Fruit fly (Drosophila melanogaster) whole organism, embryonic: ENCODE data around the gene CG6048.
A peak's percentile ranks its signal among the peaks of the same experiment; 100 is the strongest.

ENCODE experiments used
- ATbp ChIP-seq: fragments of 200-800 bp; sonication (Bioruptor generic); optimal IDR thresholded peaks from 2 replicates; lab custom pipeline; 2017; ENCODE audit warnings: missing biosample characterization, mild to moderate bottlenecking, missing genetic modification characterization, missing genetic modification reagents
- Blimp-1 ChIP-seq: fragments of 200-800 bp; sonication (Bioruptor generic); optimal IDR thresholded peaks from 3 replicates; lab custom pipeline; 2018; ENCODE audit warnings: missing biosample characterization, missing genetic modification characterization, mild to moderate bottlenecking, moderate library complexity, missing genetic modification reagents
- C15 ChIP-seq: fragments of 200-800 bp; sonication (Bioruptor generic); IDR thresholded peaks from 3 replicates; pipeline ENCODE4 v1.3.6; 2022; ENCODE audit warnings: missing biosample characterization, missing genetic modification characterization
- CG10462 ChIP-seq: fragments of 200-800 bp; sonication (Bioruptor generic); optimal IDR thresholded peaks from 2 replicates; lab custom pipeline; 2016; ENCODE audit warnings: missing biosample characterization, missing genetic modification characterization
- CG11504 ChIP-seq: fragments of 200-800 bp; sonication (Bioruptor generic); optimal IDR thresholded peaks from 3 replicates; lab custom pipeline; 2019; ENCODE audit warnings: missing biosample characterization, mild to moderate bottlenecking, missing genetic modification characterization, moderate library complexity
- CG12104 ChIP-seq: fragments of 200-800 bp; sonication (Bioruptor generic); optimal IDR thresholded peaks from 3 replicates; lab custom pipeline; 2016; ENCODE audit warnings: missing biosample characterization, missing genetic modification characterization
- CG12299 ChIP-seq: fragments of 200-800 bp; sonication (Bioruptor generic); optimal IDR thresholded peaks from 2 replicates; lab custom pipeline; 2018; ENCODE audit warnings: missing biosample characterization, mild to moderate bottlenecking, missing genetic modification characterization
- CG1603 ChIP-seq: fragments of 200-800 bp; sonication (Bioruptor generic); optimal IDR thresholded peaks from 2 replicates; lab custom pipeline; 2019; ENCODE audit warnings: missing biosample characterization, mild to moderate bottlenecking, missing genetic modification characterization, moderate library complexity
- CG17361 ChIP-seq: fragments of 200-800 bp; sonication (Bioruptor generic); IDR thresholded peaks from 3 replicates; pipeline ENCODE4 v1.3.6; 2022; ENCODE audit warnings: missing biosample characterization, missing genetic modification characterization
- CG18262 ChIP-seq: fragments of 200-800 bp; optimal IDR thresholded peaks from 3 replicates; lab custom pipeline; 2019; ENCODE audit warnings: missing biosample characterization, mild to moderate bottlenecking, missing genetic modification characterization, moderate library complexity
- CG2199 ChIP-seq: fragments of 200-800 bp; sonication (Bioruptor generic); IDR thresholded peaks from 3 replicates; pipeline ENCODE4 v1.3.6; 2022; ENCODE audit warnings: missing biosample characterization, missing genetic modification characterization
- CG2712 ChIP-seq: fragments of 200-800 bp; optimal IDR thresholded peaks from 3 replicates; lab custom pipeline; 2019; ENCODE audit warnings: missing biosample characterization, mild to moderate bottlenecking, missing genetic modification characterization, moderate library complexity
- CG4360 ChIP-seq: fragments of 200-800 bp; sonication (Bioruptor generic); IDR thresholded peaks from 2 replicates; pipeline ENCODE4 v1.3.6; 2022; ENCODE audit warnings: missing biosample characterization, missing genetic modification characterization
- CG6689 ChIP-seq: fragments of 200-800 bp; sonication (Bioruptor generic); IDR thresholded peaks from 2 replicates; pipeline ENCODE4 v1.3.6; 2022; ENCODE audit warnings: missing biosample characterization, missing genetic modification characterization
- CG6791 ChIP-seq: fragments of 200-800 bp; sonication (Bioruptor generic); IDR thresholded peaks from 3 replicates; pipeline ENCODE4 v1.3.6; 2022; ENCODE audit warnings: missing biosample characterization, missing genetic modification characterization; ENCODE audit not compliant: partially characterized antibody
- CG7839 ChIP-seq: fragments of 200-800 bp; sonication (Bioruptor generic); optimal IDR thresholded peaks from 3 replicates; lab custom pipeline; 2018; ENCODE audit warnings: missing biosample characterization, mild to moderate bottlenecking, missing genetic modification characterization, moderate library complexity
- CG8388 ChIP-seq: fragments of 200-800 bp; sonication (Bioruptor generic); optimal IDR thresholded peaks from 2 replicates; lab custom pipeline; 2019; ENCODE audit warnings: missing biosample characterization, mild to moderate bottlenecking, missing genetic modification characterization, moderate library complexity
- CHES-1-like ChIP-seq: fragments of 200-800 bp; sonication (Bioruptor generic); optimal IDR thresholded peaks from 2 replicates; lab custom pipeline; 2016; ENCODE audit warnings: missing biosample characterization, missing genetic modification characterization
- CoRest ChIP-seq: fragments of 200-800 bp; sonication (Bioruptor generic); optimal IDR thresholded peaks from 3 replicates; lab custom pipeline; 2018; ENCODE audit warnings: missing biosample characterization, mild to moderate bottlenecking, missing genetic modification characterization, moderate library complexity
- Dbx ChIP-seq: fragments of 200-800 bp; sonication (Bioruptor generic); IDR thresholded peaks from 3 replicates; pipeline ENCODE4 v1.3.6; 2022; ENCODE audit warnings: missing biosample characterization, missing genetic modification characterization
- E2f1 ChIP-seq: fragments of 200-800 bp; sonication (Bioruptor generic); IDR thresholded peaks from 2 replicates; pipeline ENCODE4 v1.3.6; 2022; ENCODE audit warnings: missing biosample characterization, missing genetic modification characterization
- Eip74EF ChIP-seq, 2 experiments: fragments of 200-800 bp in 1 of 2; fragments of >200 bp in 1 of 2; sonication (Bioruptor generic) in 1 of 2; optimal IDR thresholded peaks; 2 replicates each; lab custom pipeline; 2017 to 2019; ENCODE audit warnings: missing biosample characterization in 2 of 2, missing genetic modification characterization in 2 of 2, mild to moderate bottlenecking in 1 of 2, moderate library complexity in 1 of 2
- Ets97D ChIP-seq: fragments of 200-800 bp; sonication (Bioruptor generic); optimal IDR thresholded peaks from 3 replicates; lab custom pipeline; 2016; ENCODE audit warnings: missing biosample characterization, missing genetic modification characterization
- Ptx1 ChIP-seq: fragments of 200-800 bp; sonication (Bioruptor generic); IDR thresholded peaks from 2 replicates; pipeline ENCODE4 v1.3.6; 2022; ENCODE audit warnings: missing biosample characterization, missing genetic modification characterization
- Side ChIP-seq: fragments of 200-800 bp; sonication (Bioruptor generic); optimal IDR thresholded peaks from 2 replicates; lab custom pipeline; 2016; ENCODE audit warnings: missing biosample characterization, missing genetic modification characterization
- Tbp ChIP-seq: fragments of >200 bp; optimal IDR thresholded peaks from 2 replicates; lab custom pipeline; 2018; ENCODE audit warnings: missing biosample characterization, missing genetic modification characterization
- Vsx1 ChIP-seq: fragments of 200-800 bp; sonication (Bioruptor generic); optimal IDR thresholded peaks from 2 replicates; lab custom pipeline; 2017; ENCODE audit warnings: missing biosample characterization, mild to moderate bottlenecking, missing genetic modification characterization, missing genetic modification reagents
- Xrp1 ChIP-seq: fragments of 200-800 bp; sonication (Bioruptor generic); IDR thresholded peaks from 2 replicates; pipeline ENCODE4 v1.3.6; 2022; ENCODE audit warnings: missing biosample characterization, missing genetic modification characterization
- aop ChIP-seq: fragments of 200-800 bp; sonication (Bioruptor generic); IDR thresholded peaks from 2 replicates; pipeline ENCODE4 v1.3.6; 2022; ENCODE audit warnings: missing biosample characterization, missing genetic modification characterization
- bab2 ChIP-seq: fragments of 200-800 bp; sonication (Bioruptor generic); optimal IDR thresholded peaks from 2 replicates; lab custom pipeline; 2016; ENCODE audit warnings: missing biosample characterization, missing genetic modification characterization
- bigmax ChIP-seq: fragments of 200-800 bp; sonication (Bioruptor generic); optimal IDR thresholded peaks from 2 replicates; lab custom pipeline; 2018; ENCODE audit warnings: missing biosample characterization, mild to moderate bottlenecking, missing genetic modification characterization
- caup ChIP-seq: fragments of 200-800 bp; sonication (Bioruptor generic); optimal IDR thresholded peaks from 3 replicates; lab custom pipeline; 2017; ENCODE audit warnings: missing biosample characterization, mild to moderate bottlenecking, missing genetic modification characterization, moderate library complexity; ENCODE audit not compliant: severe bottlenecking
- danr ChIP-seq: fragments of 200-800 bp; sonication (Bioruptor generic); IDR thresholded peaks from 2 replicates; pipeline ENCODE4 v1.3.6; 2022; ENCODE audit warnings: missing biosample characterization, missing genetic modification characterization
- disco-r ChIP-seq: fragments of 200-800 bp; sonication (Bioruptor generic); optimal IDR thresholded peaks from 2 replicates; lab custom pipeline; 2016; ENCODE audit warnings: missing biosample characterization, missing genetic modification characterization
- dmrt99B ChIP-seq: fragments of 200-800 bp; sonication (Bioruptor generic); optimal IDR thresholded peaks from 2 replicates; lab custom pipeline; 2018; ENCODE audit warnings: missing biosample characterization, mild to moderate bottlenecking, missing genetic modification characterization, moderate library complexity
- dpn ChIP-seq, 2 experiments: fragments of 200-800 bp; sonication (Bioruptor generic); optimal IDR thresholded peaks; 3 replicates each; lab custom pipeline; 2016; ENCODE audit warnings: missing biosample characterization in 2 of 2, missing genetic modification characterization in 2 of 2
- eve ChIP-seq, 2 experiments: fragments of >200 bp; optimal IDR thresholded peaks; 2 replicates each; lab custom pipeline; 2017; ENCODE audit warnings: missing biosample characterization in 2 of 2, missing genetic modification characterization in 2 of 2
- ewg ChIP-seq: fragments of 200-800 bp; sonication (Bioruptor generic); optimal IDR thresholded peaks from 3 replicates; lab custom pipeline; 2017; ENCODE audit warnings: mild to moderate bottlenecking, missing biosample characterization, missing genetic modification reagents, missing genetic modification characterization
- gem ChIP-seq: fragments of 200-800 bp; sonication (Bioruptor generic); optimal IDR thresholded peaks from 2 replicates; lab custom pipeline; 2019; ENCODE audit warnings: missing biosample characterization, mild to moderate bottlenecking, missing genetic modification characterization, moderate library complexity
- ham ChIP-seq: fragments of 200-800 bp; sonication (Bioruptor generic); IDR thresholded peaks from 2 replicates; pipeline ENCODE4 v1.3.6; 2022; ENCODE audit warnings: missing biosample characterization, missing genetic modification characterization
- lola ChIP-seq, 3 experiments: fragments of >200 bp in 2 of 3; fragments of 200-800 bp in 1 of 3; sonication (Bioruptor generic) in 1 of 3; optimal IDR thresholded peaks; 2 replicates each; lab custom pipeline; 2017 to 2019; ENCODE audit warnings: missing biosample characterization in 3 of 3, missing genetic modification characterization in 3 of 3, mild to moderate bottlenecking in 1 of 3, moderate library complexity in 1 of 3
- pb ChIP-seq: fragments of 200-800 bp; sonication (Bioruptor generic); optimal IDR thresholded peaks from 3 replicates; lab custom pipeline; 2016; ENCODE audit warnings: missing biosample characterization, missing genetic modification characterization
- pfk ChIP-seq: fragments of 200-800 bp; sonication (Bioruptor generic); optimal IDR thresholded peaks from 2 replicates; lab custom pipeline; 2018; ENCODE audit warnings: missing biosample characterization, mild to moderate bottlenecking, missing genetic modification characterization, moderate library complexity
- pnt ChIP-seq: fragments of 200-800 bp; sonication (Bioruptor generic); optimal IDR thresholded peaks from 3 replicates; lab custom pipeline; 2016; ENCODE audit warnings: missing biosample characterization, missing genetic modification characterization
- row ChIP-seq: fragments of 200-800 bp; sonication (Bioruptor generic); IDR thresholded peaks from 3 replicates; pipeline ENCODE4 v1.3.6; 2022; ENCODE audit warnings: missing biosample characterization, missing genetic modification characterization
- run ChIP-seq: fragments of 200-800 bp; sonication (Bioruptor generic); optimal IDR thresholded peaks from 3 replicates; lab custom pipeline; 2018; ENCODE audit warnings: missing biosample characterization, mild to moderate bottlenecking, missing genetic modification characterization
- sr ChIP-seq: fragments of 200-800 bp; sonication (Bioruptor generic); IDR thresholded peaks from 3 replicates; pipeline ENCODE4 v1.3.6; 2022; ENCODE audit warnings: missing biosample characterization, missing genetic modification characterization
- trem ChIP-seq: fragments of 200-800 bp; optimal IDR thresholded peaks from 3 replicates; lab custom pipeline; 2019; ENCODE audit warnings: missing biosample characterization, mild to moderate bottlenecking, missing genetic modification characterization, moderate library complexity
- usp ChIP-seq: fragments of >200 bp; optimal IDR thresholded peaks from 2 replicates; lab custom pipeline; 2017; ENCODE audit warnings: missing biosample characterization, missing genetic modification characterization
- vvl ChIP-seq: fragments of 200-800 bp; sonication (Bioruptor generic); IDR thresholded peaks from 2 replicates; pipeline ENCODE4 v1.3.6; 2022; ENCODE audit warnings: missing biosample characterization, missing genetic modification characterization
- wor ChIP-seq: fragments of 200-800 bp; sonication (Bioruptor generic); IDR thresholded peaks from 2 replicates; pipeline ENCODE4 v1.3.6; 2022; ENCODE audit warnings: missing biosample characterization, missing genetic modification characterization

Gene CG6048

DNA sequence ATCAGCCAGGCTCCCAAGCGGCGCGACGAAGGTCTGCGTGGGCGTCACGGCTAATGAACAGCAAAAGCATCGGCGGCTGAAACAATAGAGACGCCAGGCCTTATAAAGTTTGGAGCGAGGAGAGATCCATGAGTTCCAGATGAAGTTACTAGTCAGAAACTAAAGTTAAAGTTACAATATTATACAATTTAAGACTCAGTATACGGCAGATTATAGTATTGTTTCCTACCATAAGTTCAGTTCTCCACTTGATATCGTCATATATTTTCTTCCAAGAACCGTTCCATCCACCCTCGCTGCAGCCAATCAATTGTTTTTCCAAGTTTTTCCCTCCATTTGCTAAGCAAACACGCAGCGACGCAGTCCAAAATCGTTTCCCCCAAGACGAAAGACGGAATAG, 31.0 kb downstream of the CG6048 start (continued):
- TF ChIP-seq CG12299 (tag; lab: Kevin White, UChicago) (no peak), gem (tag; lab: Kevin White, UChicago) (peak; percentile 5), Ptx1 (GFP tag; lab: Robert Waterston, UW) (peak; percentile 42; the same call in 1 of the 2 replicates), run (tag; lab: Kevin White, UChicago) (no peak), CG2199 (GFP tag; lab: Robert Waterston, UW) (no peak), pfk (no peak), dmrt99B (tag; lab: Kevin White, UChicago) (peak; percentile 28), ewg (GFP tag; lab: Kevin White, UChicago) (no peak), CG18262 (tag; lab: Kevin White, UChicago) (peak; percentile 16), CG8388 (GFP tag; lab: Kevin White, UChicago) (no peak), ham (GFP tag; lab: Robert Waterston, UW) (no peak), wor (GFP tag; lab: Robert Waterston, UW) (no peak), Side (GFP tag; lab: Kevin White, UChicago) (no peak), usp (GFP tag; lab: Kevin White, UChicago) (no peak), sr (peak; percentile 64; the same call in 1 of the 3 replicates), CG6791 (GFP tag; lab: Robert Waterston, UW) (no peak), Dbx (no peak), ATbp (GFP tag; lab: Kevin White, UChicago) (peak; percentile 21), trem (no peak), CG4360 (GFP tag; lab: Robert Waterston, UW) (no peak), bigmax (GFP tag; lab: Kevin White, UChicago) (no peak), caup (GFP tag; lab: Kevin White, UChicago) (no peak), lola (GFP tag; optimal IDR thresholded peaks at IDR 0.05; lab: Kevin White, UChicago) (no peak), E2f1 (GFP tag; lab: Robert Waterston, UW) (0 out of 2 replicates have a peak, but pooled peaks have one; percentile 32), CG7839 (tag; lab: Kevin White, UChicago) (peak; percentile 19), pb (no peak), CoRest (tag; lab: Kevin White, UChicago) (no peak), aop (GFP tag; lab: Robert Waterston, UW) (no peak), bab2 (GFP tag; lab: Kevin White, UChicago) (no peak), CG12104 (GFP tag; lab: Kevin White, UChicago) (no peak), pnt (GFP tag; lab: Kevin White, UChicago) (no peak), CG2712 (peak; percentile 30), CG10462 (no peak), Ets97D (GFP tag; lab: Kevin White, UChicago) (no peak), CHES-1-like (GFP tag; lab: Kevin White, UChicago) (no peak), eve (GFP tag; optimal IDR thresholded peaks at IDR 0.05; lab: Kevin White, UChicago) (no peak), Xrp1 (GFP tag; lab: Robert Waterston, UW) (peak; percentile 50; the same call in 1 of the 2 replicates), CG11504 (peak; percentile 36), C15 (GFP tag; lab: Robert Waterston, UW) (no peak), CG6689 (GFP tag; lab: Robert Waterston, UW) (0 out of 2 replicates have a peak, but pooled peaks have one; percentile 34), dpn (GFP tag; optimal IDR thresholded peaks at IDR 0.05; lab: Kevin White, UChicago) (no peak), Tbp (GFP tag; lab: Kevin White, UChicago) (no peak), danr (GFP tag; lab: Robert Waterston, UW) (no peak), Vsx1 (no peak), Blimp-1 (GFP tag; lab: Kevin White, UChicago) (peak; percentile 25), CG1603 (tag; lab: Kevin White, UChicago) (no peak), vvl (GFP tag; lab: Robert Waterston, UW) (peak; percentile 52; the same call in 1 of the 2 replicates), CG17361 (GFP tag; lab: Robert Waterston, UW) (0 out of 3 replicates have a peak, but pooled peaks have one; percentile 19), row (GFP tag; lab: Robert Waterston, UW) (peak; percentile 54; the same call in 2 of the 3 replicates), Eip74EF (GFP tag; optimal IDR thresholded peaks at IDR 0.05; lab: Kevin White, UChicago) (no peak), disco-r (GFP tag; lab: Kevin White, UChicago) (no peak)
